Worm (Caenorhabditis elegans) whole organism, L3 larva: Measurements from ENCODE around the gene F26A10.2.
A peak's percentile ranks its signal among the peaks of the same experiment; 100 is the strongest.

Experiments
- R02D3.7 ChIP-seq: fragments of 150-350 bp; optimal IDR thresholded peaks from 2 replicates; lab custom pipeline; 2014; ENCODE audit warnings: missing biosample characterization, missing genetic modification characterization
- aly-2 ChIP-seq: fragments of 150-350 bp; optimal IDR thresholded peaks from 2 replicates; lab custom pipeline; 2014; ENCODE audit warnings: missing biosample characterization, missing genetic modification characterization
- ceh-16 ChIP-seq: sonication (generic microtip); optimal IDR thresholded peaks from 2 replicates; lab custom pipeline; 2017; ENCODE audit warnings: missing biosample characterization, missing genetic modification characterization
- ceh-82 ChIP-seq: fragments of 150-350 bp; optimal IDR thresholded peaks from 2 replicates; lab custom pipeline; 2014; ENCODE audit warnings: missing biosample characterization, missing genetic modification characterization
- ceh-9 ChIP-seq: sonication (generic microtip); optimal IDR thresholded peaks from 2 replicates; lab custom pipeline; 2018; ENCODE audit warnings: missing biosample characterization, missing genetic modification characterization
- egl-27 ChIP-seq: sonication (generic microtip); optimal IDR thresholded peaks from 4 replicates; lab custom pipeline; 2017; ENCODE audit warnings: missing biosample characterization, missing genetic modification reagents, missing genetic modification characterization
- elt-1 ChIP-seq: fragments of 150-350 bp; optimal IDR thresholded peaks from 2 replicates; lab custom pipeline; 2014; ENCODE audit warnings: missing biosample characterization, missing genetic modification characterization
- elt-2 ChIP-seq: sonication (generic microtip); optimal IDR thresholded peaks from 2 replicates; lab custom pipeline; 2016; ENCODE audit warnings: missing genetic modification reagents, mild to moderate bottlenecking, missing genetic modification characterization, missing compliant biosample characterization
- eor-1 ChIP-seq, 2 experiments: fragments of 150-350 bp; optimal IDR thresholded peaks; 2 replicates each; lab custom pipeline; 2014 to 2018; ENCODE audit warnings: missing biosample characterization in 2 of 2, missing genetic modification characterization in 2 of 2
- fkh-10 ChIP-seq: sonication (generic microtip); optimal IDR thresholded peaks from 2 replicates; lab custom pipeline; 2017; ENCODE audit warnings: missing biosample characterization, missing genetic modification reagents, missing genetic modification characterization
- fkh-2 ChIP-seq: fragments of 150-350 bp; optimal IDR thresholded peaks from 2 replicates; lab custom pipeline; 2014; ENCODE audit warnings: missing biosample characterization, missing genetic modification reagents, missing genetic modification characterization
- fos-1 ChIP-seq: fragments of 150-350 bp; optimal IDR thresholded peaks from 2 replicates; lab custom pipeline; 2014; ENCODE audit warnings: missing biosample characterization, missing genetic modification characterization
- hmg-11 ChIP-seq: sonication (generic microtip); optimal IDR thresholded peaks from 2 replicates; lab custom pipeline; 2016; ENCODE audit warnings: missing genetic modification characterization, missing compliant biosample characterization
- jun-1 ChIP-seq: fragments of 150-350 bp; optimal IDR thresholded peaks from 2 replicates; lab custom pipeline; 2014; ENCODE audit warnings: missing biosample characterization, missing genetic modification reagents, missing genetic modification characterization
- lin-15B ChIP-seq: fragments of 150-350 bp; optimal IDR thresholded peaks from 2 replicates; lab custom pipeline; 2014; ENCODE audit warnings: missing biosample characterization, missing genetic modification characterization
- lin-39 ChIP-seq: fragments of 150-350 bp; optimal IDR thresholded peaks from 2 replicates; lab custom pipeline; 2018; ENCODE audit warnings: missing biosample characterization, missing genetic modification reagents, missing genetic modification characterization
- lsy-12 ChIP-seq: sonication (generic microtip); optimal IDR thresholded peaks from 2 replicates; lab custom pipeline; 2016; ENCODE audit warnings: mild to moderate bottlenecking, missing genetic modification characterization, missing compliant biosample characterization
- mml-1 ChIP-seq: fragments of 150-350 bp; sonication (generic microtip); optimal IDR thresholded peaks from 3 replicates; lab custom pipeline; 2014; ENCODE audit warnings: missing biosample characterization, missing genetic modification characterization
- nfya-1 ChIP-seq: sonication (generic microtip); optimal IDR thresholded peaks from 2 replicates; lab custom pipeline; 2017; ENCODE audit warnings: missing genetic modification characterization, mild to moderate bottlenecking, missing compliant biosample characterization, antibody characterized with exemption, moderate library complexity; ENCODE audit not compliant: insufficient read depth
- nhr-11 ChIP-seq: fragments of 150-350 bp; optimal IDR thresholded peaks from 2 replicates; lab custom pipeline; 2014; ENCODE audit warnings: missing biosample characterization, missing genetic modification characterization
- nhr-12 ChIP-seq: fragments of 150-350 bp; optimal IDR thresholded peaks from 2 replicates; lab custom pipeline; 2014; ENCODE audit warnings: missing biosample characterization, missing genetic modification characterization
- nhr-23 ChIP-seq: fragments of 150-350 bp; optimal IDR thresholded peaks from 2 replicates; lab custom pipeline; 2014; ENCODE audit warnings: missing biosample characterization, missing genetic modification reagents, missing genetic modification characterization
- nhr-237 ChIP-seq: fragments of 150-350 bp; optimal IDR thresholded peaks from 2 replicates; lab custom pipeline; 2014; ENCODE audit warnings: missing biosample characterization, missing genetic modification characterization
- nhr-25 ChIP-seq: sonication (generic microtip); optimal IDR thresholded peaks from 2 replicates; lab custom pipeline; 2017; ENCODE audit warnings: missing biosample characterization, missing genetic modification characterization
- nhr-43 ChIP-seq: sonication (generic microtip); optimal IDR thresholded peaks from 2 replicates; lab custom pipeline; 2016; ENCODE audit warnings: mild to moderate bottlenecking, missing genetic modification characterization, missing compliant biosample characterization; ENCODE audit not compliant: poor library complexity, severe bottlenecking
- nhr-67 ChIP-seq: fragments of 150-350 bp; optimal IDR thresholded peaks from 2 replicates; lab custom pipeline; 2014; ENCODE audit warnings: missing biosample characterization, missing genetic modification characterization
- nhr-76 ChIP-seq: fragments of 150-350 bp; sonication (generic microtip); optimal IDR thresholded peaks from 5 replicates; lab custom pipeline; 2014; ENCODE audit warnings: missing biosample characterization, missing genetic modification characterization
- pqm-1 ChIP-seq: fragments of 150-350 bp; optimal IDR thresholded peaks from 2 replicates; lab custom pipeline; 2017; ENCODE audit warnings: missing biosample characterization, missing genetic modification characterization, inconsistent platforms
- sea-2 ChIP-seq: fragments of 150-350 bp; sonication (generic microtip); optimal IDR thresholded peaks from 4 replicates; lab custom pipeline; 2014; ENCODE audit warnings: missing biosample characterization, missing genetic modification reagents, missing genetic modification characterization
- skn-1 ChIP-seq: fragments of 150-350 bp; optimal IDR thresholded peaks from 2 replicates; lab custom pipeline; 2014; ENCODE audit warnings: missing biosample characterization, missing genetic modification characterization
- snpc-4 ChIP-seq: fragments of 150-350 bp; optimal IDR thresholded peaks from 2 replicates; lab custom pipeline; 2014; ENCODE audit warnings: missing biosample characterization, missing genetic modification characterization
- unc-39 ChIP-seq: sonication (generic microtip); optimal IDR thresholded peaks from 4 replicates; lab custom pipeline; 2017; ENCODE audit warnings: missing biosample characterization, missing genetic modification characterization
- unc-62 ChIP-seq: fragments of 150-350 bp; sonication (generic microtip); optimal IDR thresholded peaks from 4 replicates; lab custom pipeline; 2014; ENCODE audit warnings: missing biosample characterization, missing genetic modification reagents, missing genetic modification characterization
- zag-1 ChIP-seq: fragments of 150-350 bp; optimal IDR thresholded peaks from 2 replicates; lab custom pipeline; 2014; ENCODE audit warnings: missing biosample characterization, missing genetic modification characterization

Gene F26A10.2

DNA sequence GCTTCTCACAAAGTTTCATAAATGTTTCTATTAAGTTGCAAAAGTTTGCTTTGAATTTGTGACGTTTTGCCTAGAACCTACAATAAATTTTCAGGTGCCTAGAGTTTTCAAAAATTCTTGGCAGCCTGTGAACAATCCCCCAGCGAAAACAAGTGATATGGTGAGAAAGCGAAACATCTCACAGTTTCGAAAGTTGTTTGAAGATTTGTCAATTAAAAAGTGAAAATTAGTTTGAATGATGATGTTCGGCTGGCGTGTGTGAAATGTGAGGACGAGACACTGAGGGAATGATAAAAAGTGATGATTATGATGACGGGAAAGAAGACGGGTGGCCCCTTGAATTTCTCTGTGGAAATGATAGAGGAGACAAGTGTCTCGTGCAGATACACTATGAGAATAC lies 6.4 kb downstream of the F26A10.2 start:
- TF ChIP-seq aly-2 (tag; lab: Kevin White, UChicago) (no peak), snpc-4 (tag; lab: Kevin White, UChicago) (no peak), ceh-16 (tag; lab: Kevin White, UChicago) (no peak), nhr-23 (no peak), R02D3.7 (no peak), elt-1 (tag; lab: Kevin White, UChicago) (no peak), nhr-237 (tag; lab: Kevin White, UChicago) (no peak), egl-27 (tag; lab: Kevin White, UChicago) (no peak), ceh-82 (tag; lab: Kevin White, UChicago) (no peak), nhr-25 (tag; lab: Kevin White, UChicago) (no peak), hmg-11 (tag; lab: Kevin White, UChicago) (no peak), eor-1 (tag; optimal IDR thresholded peaks at IDR 0.05; lab: Kevin White, UChicago) (no peak), nhr-11 (tag; lab: Kevin White, UChicago) (no peak), unc-62 (GFP tag; lab: Kevin White, UChicago) (no peak), fkh-2 (tag; lab: Kevin White, UChicago) (no peak), nhr-43 (no peak)
- TF ChIP-seq, all 47 proteins: peak for 0

DNA sequence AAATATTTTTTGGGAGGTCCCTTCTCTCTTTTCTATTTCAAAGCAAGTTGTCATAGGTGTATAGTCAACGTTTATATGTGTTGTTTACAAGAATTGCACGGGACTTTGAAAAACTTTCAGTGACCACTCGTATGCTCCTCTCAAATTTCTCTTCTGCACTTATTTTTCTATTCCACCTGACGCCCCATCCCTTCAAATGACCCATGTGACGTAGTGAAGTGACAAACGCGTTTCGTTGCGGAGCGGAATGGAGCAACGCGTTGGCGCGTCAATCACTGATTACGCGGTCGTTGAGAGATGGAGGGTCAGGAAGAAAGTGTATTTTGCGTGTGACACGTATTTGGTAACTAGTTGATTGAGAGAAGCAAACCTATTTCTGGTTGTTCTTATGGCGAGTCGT lies 9.2 kb downstream of the F26A10.2 start:
- TF ChIP-seq nhr-76 (tag; lab: Kevin White, UChicago) (no peak), nfya-1 (tag; lab: Kevin White, UChicago) (peak; percentile 43)
- TF ChIP-seq, all 47 proteins: peak for 1

DNA sequence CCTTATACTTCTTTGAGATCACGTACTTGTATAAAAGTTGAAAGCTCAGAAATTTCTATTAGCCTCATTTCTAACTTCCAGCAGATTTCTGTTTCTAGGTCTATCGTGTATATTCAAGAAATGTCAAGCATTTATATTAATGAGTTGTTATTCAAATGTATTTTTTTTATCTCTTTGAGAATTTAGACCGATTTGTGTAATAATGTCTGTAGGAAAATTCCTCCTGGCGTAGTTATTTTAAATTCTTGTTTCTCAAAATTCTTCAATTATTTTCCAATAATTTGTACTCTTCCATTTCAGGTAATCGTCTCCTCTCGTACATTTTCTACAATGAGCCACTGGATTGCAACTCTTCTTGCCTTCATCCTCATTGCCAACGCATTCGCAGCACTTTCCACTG lies 17.9 kb downstream of the F26A10.2 start, which contains the start of gene nlp-61:
Gene nlp-61 (plus strand): TSS at position 301 of the 400 bp plus-strand sequence.
- TF ChIP-seq lin-15B (tag; lab: Kevin White, UChicago) (no peak), lsy-12 (tag; lab: Kevin White, UChicago) (no peak), zag-1 (tag; lab: Kevin White, UChicago) (no peak), nhr-23 (no peak), nhr-67 (tag; lab: Kevin White, UChicago) (no peak)

DNA sequence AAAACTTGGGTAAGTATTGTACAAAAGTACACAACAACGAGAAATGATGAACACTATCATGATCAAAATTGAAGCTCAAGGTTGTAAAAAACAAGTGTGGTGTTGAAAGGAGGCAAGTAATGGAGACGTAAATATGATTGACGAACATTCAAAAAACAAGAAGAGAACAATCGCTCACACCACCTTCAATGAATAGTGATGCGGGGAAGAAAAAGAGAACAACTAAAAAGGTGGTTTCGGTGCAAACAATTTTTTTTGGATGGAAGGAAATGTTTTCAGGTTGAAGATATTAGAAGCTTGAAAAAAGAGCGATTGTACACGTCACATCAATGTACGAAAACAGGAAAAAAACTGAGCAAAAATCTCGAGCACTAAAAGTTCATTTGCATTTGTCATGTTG lies 30.7 kb downstream of the F26A10.2 start:
- TF ChIP-seq unc-62 (GFP tag; lab: Kevin White, UChicago) (no peak), R02D3.7 (no peak), aly-2 (tag; lab: Kevin White, UChicago) (no peak), nhr-43 (no peak), fos-1 (tag; lab: Kevin White, UChicago) (no peak), nhr-76 (tag; lab: Kevin White, UChicago) (no peak), elt-1 (tag; lab: Kevin White, UChicago) (no peak)

DNA sequence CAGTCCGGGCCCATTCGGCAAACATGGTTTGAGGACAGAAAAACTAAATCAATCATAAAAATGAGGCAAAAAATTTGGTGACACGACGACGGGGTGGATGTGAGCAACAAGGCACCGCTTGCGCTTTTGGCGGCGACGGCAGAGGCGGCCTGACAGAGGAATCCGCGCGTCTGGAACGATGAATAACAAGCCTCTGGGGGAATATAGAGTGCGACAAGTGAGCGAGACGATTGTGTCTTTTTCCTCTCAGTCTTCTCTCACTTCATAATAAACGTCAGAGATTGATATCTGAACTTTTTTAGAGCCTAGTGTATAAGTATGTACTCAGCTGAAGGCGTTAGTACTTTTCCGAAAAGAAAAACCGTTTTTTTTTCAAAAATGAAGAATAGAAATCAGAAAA lies 37.2 kb downstream of the F26A10.2 start, which contains the start of gene twk-17:
Gene twk-17 (minus strand): TSS at position 101 of the 400 bp plus-strand sequence.
- no peak for TF ChIP-seq nhr-237 (tag; lab: Kevin White, UChicago)
- TF ChIP-seq elt-2: no peak
- no peak for TF ChIP-seq sea-2 (GFP tag; lab: Kevin White, UChicago)

DNA sequence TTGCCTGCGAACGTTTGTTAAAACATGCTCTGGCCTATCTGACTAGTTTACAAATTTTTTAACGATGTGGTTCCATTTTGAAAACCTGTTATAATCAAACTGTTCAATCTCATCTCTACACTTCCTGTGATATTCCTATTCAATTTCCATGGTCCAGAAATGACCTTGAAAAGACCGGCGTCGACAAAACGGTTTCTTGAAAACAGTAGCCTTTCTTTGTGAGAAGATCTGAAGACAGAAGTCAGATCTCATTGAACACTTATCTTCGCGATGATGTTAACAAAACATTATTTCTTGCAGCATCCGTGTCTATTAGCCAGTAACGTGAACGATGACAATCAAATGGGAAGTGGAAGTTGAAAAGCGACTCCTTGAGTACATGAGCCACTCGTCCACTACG lies 48.6 kb downstream of the F26A10.2 start, which contains the start of gene C44E12.1:
Gene C44E12.1 (plus strand): TSS at position 301 of the 400 bp plus-strand sequence.
- TF ChIP-seq elt-1 (tag; lab: Kevin White, UChicago) (no peak), eor-1 (tag; optimal IDR thresholded peaks at IDR 0.05; lab: Kevin White, UChicago) (no peak), fkh-10 (no peak), mml-1 (tag; lab: Kevin White, UChicago) (no peak), ceh-9 (tag; lab: Kevin White, UChicago) (no peak), nhr-12 (tag; lab: Kevin White, UChicago) (no peak), jun-1 (tag; lab: Kevin White, UChicago) (no peak), lin-39 (tag; lab: Kevin White, UChicago) (no peak), skn-1 (tag; lab: Kevin White, UChicago) (no peak), fkh-2 (tag; lab: Kevin White, UChicago) (no peak), hmg-11 (tag; lab: Kevin White, UChicago) (no peak), snpc-4 (tag; lab: Kevin White, UChicago) (no peak), pqm-1 (no peak), unc-39 (no peak), aly-2 (tag; lab: Kevin White, UChicago) (no peak), lsy-12 (tag; lab: Kevin White, UChicago) (no peak)
